Fruit fly (Drosophila melanogaster): ENCODE measurements around the gene CG2938.

Gene CG2938

dm6 chrX:3968346-3969044, 32.2 kb upstream of the CG2938 start, which contains the start of gene CG6428 (continued):
- TF ChIP-seq Blimp-1 (GFP tag; optimal IDR thresholded peaks at IDR 0.05), result no peak
- TF ChIP-seq Atf-2 (GFP tag; optimal IDR thresholded peaks at IDR 0.05), result no peak
- 0 out of 3 replicates have a peak, but pooled peaks have one; percentile 19 for TF ChIP-seq dysf (GFP tag; IDR thresholded peaks at IDR 0.05)
- TF ChIP-seq grau (tag; optimal IDR thresholded peaks at IDR 0.05), result peak; percentile 28
- TF ChIP-seq CG16815 (GFP tag; optimal IDR thresholded peaks at IDR 0.05), result no peak
- TF ChIP-seq kni (GFP tag; optimal IDR thresholded peaks at IDR 0.05), result no peak
- no peak for TF ChIP-seq Hr39 (optimal IDR thresholded peaks at IDR 0.05)
- TF ChIP-seq psq (GFP tag; optimal IDR thresholded peaks at IDR 0.05), result no peak
- TF ChIP-seq CG13287 (GFP tag; IDR thresholded peaks at IDR 0.05; ENCODE audit: partially characterized antibody), result peak; percentile 82
- no peak for TF ChIP-seq Fer3 (tag; optimal IDR thresholded peaks at IDR 0.05)
- TF ChIP-seq CG16779 (GFP tag; IDR thresholded peaks at IDR 0.05), result no peak
- no peak for TF ChIP-seq slou (GFP tag; optimal IDR thresholded peaks at IDR 0.05)
- no peak for TF ChIP-seq Dad (GFP tag; optimal IDR thresholded peaks at IDR 0.05)
- no peak for TF ChIP-seq CG8281 (tag; optimal IDR thresholded peaks at IDR 0.05)
- TF ChIP-seq wek (GFP tag; optimal IDR thresholded peaks at IDR 0.05), result no peak
- TF ChIP-seq Mes4 (GFP tag; optimal IDR thresholded peaks at IDR 0.05), result no peak
- TF ChIP-seq disco-r (GFP tag; optimal IDR thresholded peaks at IDR 0.05), result no peak
- no peak for TF ChIP-seq CG30020 (tag; optimal IDR thresholded peaks at IDR 0.05)
- no peak for TF ChIP-seq TFAM (GFP tag; optimal IDR thresholded peaks at IDR 0.05)
- peak; percentile 19 for TF ChIP-seq CG9609 (GFP tag; optimal IDR thresholded peaks at IDR 0.05)
- TF ChIP-seq nerfin-1 (tag; optimal IDR thresholded peaks at IDR 0.05), result peak; percentile 36
- no peak for TF ChIP-seq gcm2 (GFP tag; optimal IDR thresholded peaks at IDR 0.05)
- TF ChIP-seq CG2678 (tag; optimal IDR thresholded peaks at IDR 0.05), result peak; percentile 30
- TF ChIP-seq CG9932 (GFP tag; IDR thresholded peaks at IDR 0.05), result peak; percentile 78
- TF ChIP-seq CG10959 (GFP tag; IDR thresholded peaks at IDR 0.05), result no peak
- no peak for TF ChIP-seq ap (GFP tag; IDR thresholded peaks at IDR 0.05)
- TF ChIP-seq CG14667 (GFP tag; IDR thresholded peaks at IDR 0.05), result no peak
- no peak for TF ChIP-seq CG11504 (tag; optimal IDR thresholded peaks at IDR 0.05)
- no peak for TF ChIP-seq CG12071 (GFP tag; optimal IDR thresholded peaks at IDR 0.05)
- no peak for TF ChIP-seq dati (GFP tag; IDR thresholded peaks at IDR 0.05)
- TF ChIP-seq CG11723 (GFP tag; optimal IDR thresholded peaks at IDR 0.05), result no peak
- TF ChIP-seq CG12155 (GFP tag; optimal IDR thresholded peaks at IDR 0.05), result peak; percentile 44
- peak in 1 of 2 experiments; percentile 91 for TF ChIP-seq insv (GFP tag; optimal IDR thresholded peaks at IDR 0.05)
- TF ChIP-seq CG31388 (GFP tag; optimal IDR thresholded peaks at IDR 0.05), result no peak
- no peak for TF ChIP-seq nom (GFP tag; optimal IDR thresholded peaks at IDR 0.05)
- TF ChIP-seq CG10431 (GFP tag; optimal IDR thresholded peaks at IDR 0.05), result no peak
- TF ChIP-seq CG14441 (GFP tag; IDR thresholded peaks at IDR 0.05), result no peak
- TF ChIP-seq otp (GFP tag; IDR thresholded peaks at IDR 0.05), result no peak
- TF ChIP-seq fru (optimal IDR thresholded peaks at IDR 0.05), result no peak
- peak; percentile 34 for TF ChIP-seq CG17802 (tag; optimal IDR thresholded peaks at IDR 0.05)
- no peak for TF ChIP-seq Bteb2 (GFP tag; optimal IDR thresholded peaks at IDR 0.05)
- TF ChIP-seq emc (GFP tag; optimal IDR thresholded peaks at IDR 0.05), result no peak
- TF ChIP-seq lmd (GFP tag; IDR thresholded peaks at IDR 0.05), result peak; percentile 38; the same call in 1 of the 2 replicates
- TF ChIP-seq ac (GFP tag; optimal IDR thresholded peaks at IDR 0.05), result no peak
- TF ChIP-seq ro (GFP tag; IDR thresholded peaks at IDR 0.05), result no peak
- no peak for TF ChIP-seq sqz (GFP tag; optimal IDR thresholded peaks at IDR 0.05)
- no peak for TF ChIP-seq onecut (GFP tag; IDR thresholded peaks at IDR 0.05)
- peak; percentile 66 for TF ChIP-seq Xbp1 (GFP tag; optimal IDR thresholded peaks at IDR 0.05)
- TF ChIP-seq ind (GFP tag; optimal IDR thresholded peaks at IDR 0.05), result peak; percentile 47
- TF ChIP-seq HLH3B (GFP tag; IDR thresholded peaks at IDR 0.05), result no peak
- no peak for TF ChIP-seq jing (GFP tag; optimal IDR thresholded peaks at IDR 0.05)
- no peak for TF ChIP-seq CG3407 (GFP tag; optimal IDR thresholded peaks at IDR 0.05)

Measured in whole organism, embryonic.